Fruit fly (Drosophila melanogaster) whole organism, pupa: ENCODE results near the gene CG5787.

Source experiments
- CG12605 ChIP-seq: fragments of 200-800 bp; sonication (Bioruptor generic); IDR thresholded peaks from 2 replicates; pipeline ENCODE4 v1.3.6; 2022; ENCODE audit warnings: missing biosample characterization, missing genetic modification characterization
- CG32121 ChIP-seq: fragments of 200-800 bp; sonication (Bioruptor generic); IDR thresholded peaks from 2 replicates; pipeline ENCODE4 v1.3.6; 2022; ENCODE audit warnings: missing biosample characterization, missing genetic modification characterization
- CG4496 ChIP-seq: fragments of 200-800 bp; sonication (Bioruptor generic); IDR thresholded peaks from 3 replicates; pipeline ENCODE4 v1.3.6; 2022; ENCODE audit warnings: missing biosample characterization, missing genetic modification characterization
- CG8301 ChIP-seq: fragments of 200-800 bp; sonication (Bioruptor generic); optimal IDR thresholded peaks from 2 replicates; lab custom pipeline; 2018; ENCODE audit warnings: missing biosample characterization, mild to moderate bottlenecking, missing genetic modification characterization
- rn ChIP-seq: fragments of 200-800 bp; sonication (Bioruptor generic); IDR thresholded peaks from 2 replicates; pipeline ENCODE4 v1.3.6; 2022; ENCODE audit warnings: missing biosample characterization, missing genetic modification characterization

DNA sequence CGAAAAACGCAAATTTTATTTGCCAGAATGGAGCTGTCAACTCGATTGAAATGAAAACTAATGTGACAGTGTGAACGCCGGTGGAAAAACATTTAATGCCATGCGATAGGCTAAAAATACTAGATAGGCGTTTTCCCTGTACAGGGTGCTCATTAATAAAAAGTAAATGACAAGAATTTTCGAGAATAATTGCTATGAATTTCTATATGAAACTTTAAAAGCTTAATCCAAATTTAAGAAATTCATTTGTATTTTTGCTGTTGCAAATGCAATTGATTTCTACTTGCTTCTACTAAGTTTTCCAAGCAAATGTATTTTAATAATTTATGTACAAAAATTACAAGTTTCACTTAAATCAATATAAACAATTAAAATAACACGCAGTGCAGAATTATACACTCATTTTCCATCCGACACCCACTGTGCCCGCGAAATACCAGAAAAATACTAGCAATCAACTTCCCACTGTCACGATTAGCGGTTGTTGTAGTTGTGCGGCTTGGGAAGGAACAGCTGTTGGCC is 9.1 kb upstream of the CG5787 start, which contains the start of gene Pih1D1:
- TF ChIP-seq CG8301 (tag; lab: Kevin White, UChicago): peak; percentile 96
- TF ChIP-seq rn (GFP tag; lab: Robert Waterston, UW): peak; percentile 94
- TF ChIP-seq CG4496 (GFP tag; lab: Robert Waterston, UW): peak; percentile 97
- peak; percentile 96 for TF ChIP-seq CG32121 (GFP tag; lab: Robert Waterston, UW)
- peak; percentile 87 for TF ChIP-seq CG12605
